Worm (Caenorhabditis elegans): Measurements from ENCODE around the gene fat-4.
"Not testable (repeated sequence)": the region's sequence is repeated elsewhere in the genome, so short reads cannot be mapped to it uniquely, and the experiment has no call there.

fat-4 gene

DNA sequence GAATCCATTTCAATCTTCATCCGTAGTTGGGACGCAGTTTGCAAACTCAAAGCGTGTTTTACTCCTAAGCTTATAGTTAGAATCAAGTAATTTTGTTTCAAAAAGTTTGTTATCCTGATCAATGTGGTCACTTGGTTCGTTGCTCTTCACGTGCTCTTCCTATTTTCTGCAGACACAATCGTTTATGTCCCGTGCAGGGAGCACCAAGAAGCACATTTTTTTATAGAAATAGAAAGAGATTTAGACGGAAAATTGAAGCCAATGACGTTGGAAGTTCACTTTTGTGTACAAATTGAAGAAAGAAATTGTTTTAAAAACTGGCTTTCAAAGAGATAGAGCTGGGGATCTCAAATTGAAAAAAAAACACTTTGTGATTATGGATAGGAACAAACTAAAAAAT lies 37.5 kb upstream of the fat-4 start:
- TF ChIP-seq elt-1 (tag; optimal IDR thresholded peaks at IDR 0.05) (no peak), crh-2 (tag; optimal IDR thresholded peaks at IDR 0.05) (peak; percentile 19), F13H6.1 (tag; optimal IDR thresholded peaks at IDR 0.05) (peak; percentile 2), nhr-129 (tag; optimal IDR thresholded peaks at IDR 0.05) (peak; percentile 3)

DNA sequence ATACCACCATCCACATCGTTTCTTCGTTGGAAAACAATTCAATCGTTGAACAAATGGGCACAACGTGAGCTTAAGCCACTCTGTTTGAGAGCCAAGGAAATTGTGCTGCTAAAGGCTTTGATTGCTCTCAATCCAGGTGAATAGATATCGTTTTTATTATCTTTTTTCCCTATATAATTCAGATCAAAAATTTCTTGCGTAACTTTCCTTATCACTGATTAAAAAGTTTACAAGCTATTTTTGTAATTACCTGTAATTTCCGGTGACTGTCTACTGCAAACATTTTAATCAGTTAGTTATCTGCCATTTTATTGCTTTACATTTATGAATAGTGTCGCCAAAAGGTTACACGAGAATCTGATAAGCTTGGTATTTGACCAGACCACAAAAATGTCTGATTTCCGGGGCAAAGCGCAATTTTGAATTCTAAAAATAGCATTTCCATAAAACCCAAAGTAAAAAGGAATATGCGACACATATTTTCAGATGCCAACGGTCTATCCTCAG lies 36.5 kb upstream of the fat-4 start:
- TF ChIP-seq lin-39 (tag; optimal IDR thresholded peaks at IDR 0.05) (no peak), fos-1 (tag; optimal IDR thresholded peaks at IDR 0.05) (peak; percentile 85), egl-27 (tag; optimal IDR thresholded peaks at IDR 0.05) (peak; percentile 1)

DNA sequence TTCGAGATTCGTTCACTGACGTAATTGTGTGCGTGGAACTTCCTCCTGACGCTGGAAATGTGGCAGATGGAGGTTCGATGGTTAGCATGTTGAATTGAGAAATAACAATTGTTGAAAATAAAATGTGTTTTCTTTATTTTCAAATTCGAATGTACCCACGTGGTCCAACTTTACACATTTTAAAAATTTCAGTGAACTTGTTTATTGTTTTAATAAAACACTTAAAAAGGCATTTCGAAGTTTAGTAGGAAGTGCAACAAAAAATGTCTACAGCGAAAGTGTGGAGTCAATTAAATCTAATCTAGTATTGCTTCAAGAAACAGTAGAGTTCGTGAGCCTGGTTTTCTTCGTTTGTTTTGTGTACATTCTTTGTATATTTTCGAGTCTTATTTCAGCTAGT lies 33.0 kb upstream of the fat-4 start, which contains the start of gene ssp-36:
TSS of gene ssp-36 (minus strand) at position 101 of the 400 bp plus-strand sequence.
- TF ChIP-seq nhr-10 (tag; optimal IDR thresholded peaks at IDR 0.05) (no peak), blmp-1 (tag; optimal IDR thresholded peaks at IDR 0.05; ENCODE audit: insufficient read depth) (no peak), unc-62 (GFP tag; optimal IDR thresholded peaks at IDR 0.05) (no peak), nhr-77 (tag; optimal IDR thresholded peaks at IDR 0.05) (no peak), ceh-16 (tag; optimal IDR thresholded peaks at IDR 0.05) (no peak), sma-3 (GFP tag; optimal IDR thresholded peaks at IDR 0.05) (no peak), ztf-11 (tag; optimal IDR thresholded peaks at IDR 0.05) (no peak), ztf-4 (tag; optimal IDR thresholded peaks at IDR 0.05) (no peak), peb-1 (tag; optimal IDR thresholded peaks at IDR 0.05) (no peak), dmd-4 (tag; optimal IDR thresholded peaks at IDR 0.05) (no peak), gmeb-1 (tag; optimal IDR thresholded peaks at IDR 0.05) (no peak), unc-39 (tag; optimal IDR thresholded peaks at IDR 0.05) (no peak)

DNA sequence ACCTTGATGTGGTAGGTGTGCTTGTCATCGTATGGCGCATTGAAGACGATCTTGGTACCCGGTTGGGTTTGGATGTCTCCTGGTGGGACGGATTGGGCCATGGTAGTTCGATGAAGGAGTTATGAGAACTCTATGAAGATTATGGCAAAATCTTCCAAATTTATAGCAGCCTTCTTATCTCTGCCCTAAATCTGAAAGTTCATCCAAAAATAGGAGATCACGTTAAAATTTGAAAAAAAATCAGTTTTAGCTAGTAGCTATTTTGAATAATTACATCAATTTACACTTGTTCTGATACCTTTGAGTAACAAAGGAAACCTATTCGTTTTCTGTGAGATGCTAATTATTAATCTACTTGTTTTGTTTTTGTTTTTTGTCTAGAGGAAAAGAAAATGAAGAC lies 32.2 kb upstream of the fat-4 start, which contains the start of gene msp-79:
TSS of gene msp-79 (minus strand) at position 101 of the 400 bp plus-strand sequence.
- TF ChIP-seq nhr-237, elt-3, nhr-23 (tag; optimal IDR thresholded peaks at IDR 0.05): not testable (repeated sequence)

DNA sequence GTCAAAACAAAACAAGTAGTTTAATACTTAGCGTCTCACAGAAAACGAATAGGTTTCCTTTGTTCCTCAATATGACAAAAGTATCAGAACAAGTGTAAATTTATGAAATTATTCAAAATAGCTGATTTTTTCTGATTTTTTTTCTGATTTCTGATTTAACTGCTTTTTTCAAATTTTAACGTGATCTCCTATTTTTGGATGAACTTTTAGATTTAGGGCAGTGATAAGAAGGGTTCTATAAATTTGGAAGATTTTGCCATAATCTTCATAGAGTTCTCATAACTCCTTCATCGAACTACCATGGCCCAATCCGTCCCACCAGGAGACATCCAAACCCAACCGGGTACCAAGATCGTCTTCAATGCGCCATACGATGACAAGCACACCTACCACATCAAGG lies 29.5 kb upstream of the fat-4 start, which contains the start of gene msp-78:
TSS of gene msp-78 (plus strand) at position 301 of the 400 bp plus-strand sequence.
- not testable (repeated sequence) for TF ChIP-seq mbf-1, lsy-2, peb-1 (tag; optimal IDR thresholded peaks at IDR 0.05)

DNA sequence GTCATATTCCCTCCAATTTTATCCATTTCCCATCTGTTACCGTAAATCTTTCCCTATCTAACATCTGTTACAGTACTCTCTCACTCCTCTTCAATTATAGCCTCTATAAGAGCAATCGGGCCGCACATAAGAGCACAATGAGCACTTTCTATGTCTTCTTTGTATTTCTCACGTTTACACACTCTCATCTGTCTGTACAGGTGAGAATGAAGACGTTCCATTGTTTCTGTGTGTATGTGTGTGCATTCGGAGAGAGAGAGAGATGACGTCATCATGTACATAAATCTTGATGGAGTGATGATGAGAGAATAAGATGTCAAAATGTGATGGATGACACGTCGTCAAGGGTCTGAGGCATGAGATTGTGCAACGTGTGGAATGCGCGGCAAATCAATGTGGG lies 28.4 kb upstream of the fat-4 start:
- peak; percentile 12 for TF ChIP-seq mab-5 (tag; optimal IDR thresholded peaks at IDR 0.05)
- TF ChIP-seq sem-4 (tag; optimal IDR thresholded peaks at IDR 0.05), result no peak

DNA sequence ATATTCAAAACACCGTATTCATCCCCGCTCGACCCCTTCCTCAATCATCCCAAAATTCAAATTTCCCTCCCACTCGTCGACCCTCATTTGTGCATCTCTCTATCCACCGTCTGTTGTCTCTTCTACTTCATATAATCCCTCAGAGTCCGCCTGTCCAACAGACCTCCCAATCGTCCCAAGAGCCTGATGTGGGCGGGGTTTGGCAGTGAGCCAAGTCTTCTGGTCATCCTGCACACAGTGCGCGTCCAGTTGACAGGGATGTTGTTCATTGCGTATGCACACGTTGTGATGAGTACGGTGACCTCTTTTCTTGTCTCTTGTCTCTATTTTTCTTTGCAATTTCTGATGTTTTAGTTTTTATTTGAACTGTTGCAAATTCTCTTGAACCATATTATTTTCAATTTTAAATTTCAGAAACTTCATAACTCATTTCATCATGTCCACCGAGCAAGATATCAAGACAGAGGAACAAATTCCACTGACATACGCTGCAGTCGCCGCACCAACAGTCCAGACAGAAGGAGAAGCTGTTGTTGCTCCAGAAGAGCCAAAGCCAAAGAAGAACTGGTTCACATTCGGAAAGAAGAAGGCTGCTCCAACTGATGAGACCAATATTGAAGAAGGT lies 27.0 kb upstream of the fat-4 start, which contains the start of gene cav-1:
TSS of gene cav-1 (plus strand) at position 415 of the 625 bp plus-strand sequence.
- TF ChIP-seq elt-3 (tag; optimal IDR thresholded peaks at IDR 0.05) (no peak), nhr-10 (tag; optimal IDR thresholded peaks at IDR 0.05) (no peak), unc-39 (tag; optimal IDR thresholded peaks at IDR 0.05) (no peak), C34F6.9 (tag; optimal IDR thresholded peaks at IDR 0.05) (no peak), lin-39 (tag; optimal IDR thresholded peaks at IDR 0.05) (no peak), nhr-237 (tag; optimal IDR thresholded peaks at IDR 0.05) (no peak), nhr-11 (tag; optimal IDR thresholded peaks at IDR 0.05) (no peak), nhr-23 (tag; optimal IDR thresholded peaks at IDR 0.05) (no peak)

DNA sequence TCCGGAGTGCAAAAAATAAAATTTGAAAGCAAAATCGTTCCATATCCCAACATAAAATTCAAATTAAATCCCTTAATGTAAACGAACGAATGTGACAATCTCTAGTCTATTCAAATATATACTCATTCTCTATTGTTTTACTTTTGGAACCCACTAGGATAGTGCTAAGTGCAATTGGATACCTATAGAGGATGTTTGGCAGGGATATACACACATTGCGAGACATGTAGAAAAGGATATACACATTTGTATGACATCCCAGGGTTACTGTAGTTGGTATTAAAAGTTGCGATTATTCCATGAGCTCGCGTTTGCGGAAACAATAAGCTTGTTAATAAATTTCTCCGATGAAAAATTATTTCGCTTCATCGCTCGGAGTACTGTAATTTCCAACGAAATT lies 25.8 kb upstream of the fat-4 start:
- TF ChIP-seq mdl-1 (tag; optimal IDR thresholded peaks at IDR 0.05) (no peak), nhr-11 (tag; optimal IDR thresholded peaks at IDR 0.05) (no peak)
